Fruit fly (Drosophila melanogaster) Kc167 (cell line): ENCODE measurements around the gene Sirt7.

Experiments
- Myc ChIP-seq: fragments of >200 bp; optimal IDR thresholded peaks from 2 replicates; lab custom pipeline; 2017; ENCODE audit warnings: missing external identifiers
- Sin3A ChIP-seq: fragments of >200 bp; optimal IDR thresholded peaks from 2 replicates; lab custom pipeline; 2018; ENCODE audit warnings: missing external identifiers
- h ChIP-seq: fragments of >200 bp; optimal IDR thresholded peaks from 3 replicates; lab custom pipeline; 2018; ENCODE audit warnings: missing external identifiers
- insv ChIP-seq: fragments of >200 bp; optimal IDR thresholded peaks from 3 replicates; lab custom pipeline; 2018; ENCODE audit warnings: missing external identifiers
- psq ChIP-seq: fragments of >200 bp; optimal IDR thresholded peaks from 2 replicates; lab custom pipeline; 2017; ENCODE audit warnings: missing external identifiers
- ttk ChIP-seq: sonication (Bioruptor generic); optimal IDR thresholded peaks from 2 replicates; lab custom pipeline; 2017; ENCODE audit warnings: missing external identifiers

dm6 chr3R:29103227-29103626, 47.5 kb downstream of the Sirt7 start:
- no peak for TF ChIP-seq Myc (lab: Kevin White, UChicago)
- TF ChIP-seq Sin3A = no peak
- TF ChIP-seq h (lab: Kevin White, UChicago) = no peak
- TF ChIP-seq insv = no peak
- no peak for TF ChIP-seq ttk
- TF ChIP-seq psq (lab: Kevin White, UChicago) = no peak
